Worm (Caenorhabditis elegans): Measurements from ENCODE around the gene Y43C5A.3.

ce11 chrIV:10313565-10313964 lies 39.7 kb downstream of the Y43C5A.3 start, which contains the start of gene acs-18:
- TF ChIP-seq ref-1 (GFP tag; conservative IDR thresholded peaks at IDR 0.05) (no peak), cog-1 (tag; optimal IDR thresholded peaks at IDR 0.05) (no peak), klf-2 (GFP tag; conservative IDR thresholded peaks at IDR 0.05) (no peak), ztf-29 (GFP tag; IDR thresholded peaks at IDR 0.05) (no peak)

Measured in whole organism, midembryonic.